Worm (Caenorhabditis elegans): ENCODE data around the gene lron-5.

lron-5 gene

ce11 chrIII:4666753-4667400, 44.0 kb downstream of the lron-5 start (continued):
- peak; percentile 27 for TF ChIP-seq ets-4 (tag; optimal IDR thresholded peaks at IDR 0.05)
- peak; percentile 63 for TF ChIP-seq ref-2 (tag; optimal IDR thresholded peaks at IDR 0.05)
- no peak for TF ChIP-seq mec-3 (tag; optimal IDR thresholded peaks at IDR 0.05; ENCODE audit: borderline replicate concordance)
- no peak for TF ChIP-seq ahr-1 (tag; optimal IDR thresholded peaks at IDR 0.05)
- TF ChIP-seq tbx-2 (tag; optimal IDR thresholded peaks at IDR 0.05): peak; percentile 64
- no peak for TF ChIP-seq ceh-18 (tag; optimal IDR thresholded peaks at IDR 0.05)
- no peak for TF ChIP-seq zip-5 (tag; optimal IDR thresholded peaks at IDR 0.05)
- peak; percentile 41 for TF ChIP-seq ceh-2 (tag; optimal IDR thresholded peaks at IDR 0.05)
- no peak for TF ChIP-seq ceh-22 (tag; optimal IDR thresholded peaks at IDR 0.05)
- TF ChIP-seq ttx-3 (tag; optimal IDR thresholded peaks at IDR 0.05): no peak
- TF ChIP-seq ama-1 (optimal IDR thresholded peaks at IDR 0.05): no peak
- TF ChIP-seq ceh-30 (tag; optimal IDR thresholded peaks at IDR 0.05): peak; percentile 38
- no peak for TF ChIP-seq dve-1 (tag; optimal IDR thresholded peaks at IDR 0.05)
- TF ChIP-seq pag-3 (tag; optimal IDR thresholded peaks at IDR 0.05; ENCODE audit: borderline replicate concordance): no peak
- TF ChIP-seq lin-11 (tag; optimal IDR thresholded peaks at IDR 0.05): no peak
- peak; percentile 26 for TF ChIP-seq C08G9.2 (tag; optimal IDR thresholded peaks at IDR 0.05)
- TF ChIP-seq C38D4.7 (GFP tag; optimal IDR thresholded peaks at IDR 0.05): no peak

DNA sequence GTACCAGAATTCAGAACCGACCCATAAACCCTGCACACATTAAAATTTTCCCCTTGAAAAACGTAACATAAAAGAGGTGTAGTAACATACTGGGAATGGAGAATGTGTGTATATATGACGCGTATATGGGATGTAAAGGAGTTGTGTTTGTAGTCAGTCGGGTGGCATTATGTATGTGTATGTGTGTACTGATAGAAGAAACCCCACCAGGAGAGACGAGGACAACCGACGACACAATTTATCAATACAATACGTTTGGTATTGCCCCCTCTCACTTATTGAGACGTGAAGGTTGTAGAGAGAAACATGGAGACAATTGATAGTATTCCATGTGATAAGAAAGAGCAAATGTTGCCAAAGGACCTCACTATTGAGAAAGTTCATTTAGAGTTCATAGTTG, 45.2 kb downstream of the lron-5 start:
- TF ChIP-seq unc-55 (GFP tag; optimal IDR thresholded peaks at IDR 0.05): no peak
- peak; percentile 7 for TF ChIP-seq T23F11.4 (GFP tag; optimal IDR thresholded peaks at IDR 0.05)
- peak; percentile 35 for TF ChIP-seq elt-2 (tag; optimal IDR thresholded peaks at IDR 0.05)

- TF ChIP-seq unc-55 (GFP tag; optimal IDR thresholded peaks at IDR 0.05) (no peak), ceh-31 (tag; optimal IDR thresholded peaks at IDR 0.05) (no peak), ceh-30 (tag; optimal IDR thresholded peaks at IDR 0.05) (no peak), npax-4 (tag; optimal IDR thresholded peaks at IDR 0.05) (no peak), madf-2 (tag; optimal IDR thresholded peaks at IDR 0.05) (no peak), ahr-1 (tag; optimal IDR thresholded peaks at IDR 0.05) (no peak), hlh-30 (tag; optimal IDR thresholded peaks at IDR 0.05; ENCODE audit: insufficient read depth) (no peak), ztf-16 (tag; optimal IDR thresholded peaks at IDR 0.05) (no peak), pat-9 (tag; optimal IDR thresholded peaks at IDR 0.05) (no peak), ceh-24 (tag; optimal IDR thresholded peaks at IDR 0.05) (no peak)
Measured at ce11 chrIII:4671491-4671890, 48.7 kb downstream of the lron-5 start, which contains the start of gene T23F11.11. TSS of gene T23F11.11 (minus strand) at chrIII:4671591.

DNA sequence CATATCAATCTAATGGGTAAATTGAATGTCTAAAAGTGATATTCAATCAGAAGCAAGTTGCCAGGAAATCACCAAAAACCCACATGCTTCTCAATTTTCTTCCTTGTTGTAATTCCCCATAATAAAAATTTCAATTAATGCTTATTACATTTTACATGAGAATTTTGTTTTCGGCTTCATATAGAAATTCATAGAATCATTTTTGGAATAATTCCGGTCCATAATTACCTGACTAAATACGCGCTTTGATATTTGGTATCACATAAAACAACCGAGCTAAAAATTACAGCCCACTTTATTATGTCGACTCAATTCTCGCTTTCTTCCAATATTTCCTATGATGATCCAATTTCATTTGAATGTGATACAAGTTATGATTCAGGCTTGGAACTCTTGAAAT, 49.1 kb downstream of the lron-5 start, which contains the start of gene srg-13:
srg-13 (plus strand) TSS at position 301 of the 400 bp plus-strand sequence.
- TF ChIP-seq elt-4 (tag; optimal IDR thresholded peaks at IDR 0.05): no peak
- TF ChIP-seq fkh-6 (tag; optimal IDR thresholded peaks at IDR 0.05): no peak
- no peak for TF ChIP-seq ceh-24 (tag; optimal IDR thresholded peaks at IDR 0.05)
- TF ChIP-seq nfya-1 (tag; optimal IDR thresholded peaks at IDR 0.05): no peak
- TF ChIP-seq dmd-4 (tag; optimal IDR thresholded peaks at IDR 0.05; ENCODE audit: borderline replicate concordance): no peak
- no peak for TF ChIP-seq hlh-30 (tag; optimal IDR thresholded peaks at IDR 0.05; ENCODE audit: insufficient read depth)
- TF ChIP-seq K02D7.2 (tag; optimal IDR thresholded peaks at IDR 0.05): no peak
- no peak for TF ChIP-seq K09A11.1 (tag; optimal IDR thresholded peaks at IDR 0.05; ENCODE audit: insufficient read depth)
- TF ChIP-seq ceh-18 (tag; optimal IDR thresholded peaks at IDR 0.05): no peak
- no peak for TF ChIP-seq nhr-232 (tag; optimal IDR thresholded peaks at IDR 0.05)
- TF ChIP-seq hlh-15 (tag; optimal IDR thresholded peaks at IDR 0.05): no peak
- TF ChIP-seq hlh-13 (GFP tag; optimal IDR thresholded peaks at IDR 0.05): no peak
- no peak for TF ChIP-seq pat-9 (tag; optimal IDR thresholded peaks at IDR 0.05)
- no peak for TF ChIP-seq nhr-11 (tag; optimal IDR thresholded peaks at IDR 0.05)

All from whole organism, late embryonic.